Fruit fly (Drosophila melanogaster) whole organism, adult: Measurements from ENCODE around the gene CG15773.

Experiments used
- Mnt ChIP-seq: fragments of 200-800 bp; sonication (Bioruptor generic); optimal IDR thresholded peaks from 2 replicates; lab custom pipeline; 2016; ENCODE audit warnings: missing biosample characterization, mild to moderate bottlenecking, missing genetic modification characterization
- cic ChIP-seq: fragments of 200-800 bp; sonication (Bioruptor generic); optimal IDR thresholded peaks from 2 replicates; lab custom pipeline; 2017; ENCODE audit warnings: missing biosample characterization, mild to moderate bottlenecking, missing genetic modification characterization, moderate library complexity
- ovo ChIP-seq: fragments of 200-800 bp; sonication (Bioruptor generic); optimal IDR thresholded peaks from 2 replicates; lab custom pipeline; 2016; ENCODE audit warnings: missing biosample characterization, missing genetic modification characterization
- pad ChIP-seq: fragments of 200-800 bp; sonication (Bioruptor generic); optimal IDR thresholded peaks from 3 replicates; lab custom pipeline; 2017; ENCODE audit warnings: missing biosample characterization, missing genetic modification characterization, mild to moderate bottlenecking, moderate library complexity, missing genetic modification reagents

- TF ChIP-seq ovo (GFP tag; lab: Kevin White, UChicago), result peak; percentile 81
- peak; percentile 34 for TF ChIP-seq pad (GFP tag; lab: Kevin White, UChicago)
- peak; percentile 69 for TF ChIP-seq Mnt (GFP tag; lab: Kevin White, UChicago)
- TF ChIP-seq cic, result peak; percentile 33
These were observed 5.2 kb downstream of the CG15773 start, which contains the start of gene Snx27 for dm6 chrX:5737676-5738220.
